Fruit fly (Drosophila melanogaster) whole organism, embryonic: ENCODE results near the gene CG1143.

Experiments
- Blimp-1 ChIP-seq: fragments of 200-800 bp; sonication (Bioruptor generic); optimal IDR thresholded peaks from 3 replicates; lab custom pipeline; 2018; ENCODE audit warnings: missing biosample characterization, missing genetic modification characterization, mild to moderate bottlenecking, moderate library complexity, missing genetic modification reagents
- CG10543 ChIP-seq: fragments of 200-800 bp; sonication (Bioruptor generic); optimal IDR thresholded peaks from 3 replicates; lab custom pipeline; 2017; ENCODE audit warnings: missing biosample characterization, mild to moderate bottlenecking, missing genetic modification characterization, moderate library complexity
- CG1792 ChIP-seq: fragments of 200-800 bp; sonication (Bioruptor generic); optimal IDR thresholded peaks from 2 replicates; lab custom pipeline; 2016; ENCODE audit warnings: missing biosample characterization, missing genetic modification characterization
- CG4820 ChIP-seq: fragments of 200-800 bp; sonication (Bioruptor generic); optimal IDR thresholded peaks from 3 replicates; lab custom pipeline; 2016; ENCODE audit warnings: missing biosample characterization, missing genetic modification characterization
- CG7745 ChIP-seq: fragments of 200-800 bp; sonication (Bioruptor generic); optimal IDR thresholded peaks from 2 replicates; lab custom pipeline; 2018; ENCODE audit warnings: missing biosample characterization, mild to moderate bottlenecking, missing genetic modification characterization, moderate library complexity
- Eip74EF ChIP-seq, 2 experiments: fragments of 200-800 bp in 1 of 2; fragments of >200 bp in 1 of 2; sonication (Bioruptor generic) in 1 of 2; optimal IDR thresholded peaks; 2 replicates each; lab custom pipeline; 2017 to 2019; ENCODE audit warnings: missing biosample characterization in 2 of 2, missing genetic modification characterization in 2 of 2, mild to moderate bottlenecking in 1 of 2, moderate library complexity in 1 of 2
- HLHmδ ChIP-seq: fragments of 200-800 bp; sonication (Bioruptor generic); optimal IDR thresholded peaks from 2 replicates; lab custom pipeline; 2018; ENCODE audit warnings: missing biosample characterization, mild to moderate bottlenecking, missing genetic modification characterization, moderate library complexity
- corto ChIP-seq: fragments of 200-800 bp; sonication (Bioruptor generic); optimal IDR thresholded peaks from 2 replicates; lab custom pipeline; 2016; ENCODE audit warnings: missing biosample characterization, mild to moderate bottlenecking, missing genetic modification characterization, moderate library complexity
- gro ChIP-seq: fragments of 200-800 bp; sonication (Bioruptor generic); optimal IDR thresholded peaks from 2 replicates; lab custom pipeline; 2016; ENCODE audit warnings: missing biosample characterization, missing genetic modification characterization
- pnt ChIP-seq: fragments of 200-800 bp; sonication (Bioruptor generic); optimal IDR thresholded peaks from 3 replicates; lab custom pipeline; 2016; ENCODE audit warnings: missing biosample characterization, missing genetic modification characterization

dm6 chr3L:2651800-2652199 lies 6.6 kb downstream of the CG1143 start, which contains the start of the genes ProRS-m, CG42304 and Snup:
- TF ChIP-seq gro (GFP tag; lab: Kevin White, UChicago) (no peak), CG10543 (GFP tag; lab: Kevin White, UChicago) (no peak), CG1792 (GFP tag; lab: Kevin White, UChicago) (no peak), Blimp-1 (GFP tag; lab: Kevin White, UChicago) (no peak), pnt (no peak), corto (GFP tag; lab: Kevin White, UChicago) (no peak), Eip74EF (GFP tag; optimal IDR thresholded peaks at IDR 0.05; lab: Kevin White, UChicago) (no peak), CG7745 (no peak), HLHmδ (GFP tag; lab: Kevin White, UChicago) (no peak), CG4820 (GFP tag; lab: Kevin White, UChicago) (peak; percentile 19)
